Worm (Caenorhabditis elegans) whole organism, mixed stage, embryonic: ENCODE data around the gene fem-2.

Experiments used
- ceh-43 ChIP-seq: fragments of 200-800 bp; sonication (Bioruptor generic); optimal IDR thresholded peaks from 2 replicates; lab custom pipeline; 2018; ENCODE audit warnings: mild to moderate bottlenecking, missing genetic modification characterization, moderate library complexity, missing compliant biosample characterization
- ces-1 ChIP-seq: fragments of 150-350 bp; optimal IDR thresholded peaks from 2 replicates; lab custom pipeline; 2014; ENCODE audit warnings: missing biosample characterization, missing genetic modification reagents, missing genetic modification characterization
- elt-1 ChIP-seq: sonication (generic microtip); optimal IDR thresholded peaks from 2 replicates; lab custom pipeline; 2017; ENCODE audit warnings: missing genetic modification characterization, mild to moderate bottlenecking, missing compliant biosample characterization, antibody characterized with exemption, moderate library complexity, borderline replicate concordance; ENCODE audit not compliant: insufficient read depth
- hlh-1 ChIP-seq: fragments of 150-350 bp; optimal IDR thresholded peaks from 2 replicates; lab custom pipeline; 2014; ENCODE audit warnings: missing biosample characterization, missing genetic modification reagents, missing genetic modification characterization
- lin-32 ChIP-seq: fragments of 200-800 bp; sonication (Bioruptor generic); optimal IDR thresholded peaks from 2 replicates; lab custom pipeline; 2018; ENCODE audit warnings: mild to moderate bottlenecking, missing genetic modification characterization, missing compliant biosample characterization
- nhr-12 ChIP-seq: fragments of 150-350 bp; optimal IDR thresholded peaks from 2 replicates; lab custom pipeline; 2014; ENCODE audit warnings: missing biosample characterization, missing genetic modification characterization
- pha-4 ChIP-seq: fragments of 150-350 bp; optimal IDR thresholded peaks from 2 replicates; lab custom pipeline; 2018; ENCODE audit warnings: missing biosample characterization, missing genetic modification reagents, missing genetic modification characterization

DNA sequence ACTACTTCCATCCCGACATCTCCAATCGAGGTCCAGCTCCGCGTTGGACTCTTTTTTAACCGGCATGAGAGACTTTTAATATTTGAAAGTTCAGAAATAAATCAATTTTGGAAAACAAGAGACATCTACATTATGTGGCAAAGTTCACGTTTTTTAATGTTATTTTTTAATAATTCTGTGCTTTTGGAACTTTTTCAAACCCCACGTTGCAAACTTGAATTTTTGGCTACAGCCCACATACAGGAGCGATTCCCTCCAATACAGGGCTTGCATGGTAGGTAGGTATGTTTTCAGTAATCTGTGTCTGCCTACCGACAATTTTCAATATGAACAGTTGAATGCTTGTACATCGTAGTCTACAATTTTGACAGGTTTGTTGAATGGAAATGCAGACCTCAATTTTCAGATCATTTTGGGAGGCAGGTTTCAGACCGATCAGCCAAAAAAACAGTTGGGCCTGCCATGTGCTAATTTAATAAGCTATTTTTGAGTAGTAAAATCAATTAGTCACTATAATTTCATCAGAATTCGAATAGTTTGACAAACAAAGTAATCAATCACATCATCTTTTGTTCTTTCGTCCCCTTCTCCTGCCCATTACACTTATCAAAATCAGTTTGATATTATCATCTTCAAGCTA, 28.9 kb downstream of the fem-2 start, which contains the start of the genes Y55B1AR.4 and ttr-7:
- no peak for TF ChIP-seq ces-1 (GFP tag; lab: Kevin White, UChicago)
- TF ChIP-seq ceh-43 (GFP tag; lab: Kevin White, UChicago) = no peak
- TF ChIP-seq nhr-12 (tag; lab: Kevin White, UChicago) = no peak
- TF ChIP-seq elt-1 = no peak
- TF ChIP-seq pha-4 = no peak
- TF ChIP-seq hlh-1 (tag; lab: Kevin White, UChicago) = no peak
- TF ChIP-seq lin-32 = no peak
